Fruit fly (Drosophila melanogaster) whole organism, embryonic: ENCODE results near the gene CG15914.
A peak's percentile ranks its signal among the peaks of the same experiment; 100 is the strongest.

Source experiments
- Atf-2 ChIP-seq: fragments of 200-800 bp; sonication (Bioruptor generic); optimal IDR thresholded peaks from 2 replicates; lab custom pipeline; 2016; ENCODE audit warnings: missing biosample characterization, missing genetic modification characterization
- Bgb ChIP-seq: fragments of 200-800 bp; sonication (Bioruptor generic); IDR thresholded peaks from 2 replicates; pipeline ENCODE4 v1.3.6; 2022; ENCODE audit warnings: missing biosample characterization, missing genetic modification characterization; ENCODE audit not compliant: partially characterized antibody
- Bteb2 ChIP-seq: fragments of 200-800 bp; sonication (Bioruptor generic); optimal IDR thresholded peaks from 2 replicates; lab custom pipeline; 2016; ENCODE audit warnings: missing biosample characterization, missing genetic modification characterization
- CG10209 ChIP-seq: fragments of 200-800 bp; sonication (Bioruptor generic); optimal IDR thresholded peaks from 3 replicates; lab custom pipeline; 2017; ENCODE audit warnings: missing biosample characterization, mild to moderate bottlenecking, missing genetic modification characterization, missing genetic modification reagents
- CG10979 ChIP-seq: fragments of 200-800 bp; sonication (Bioruptor generic); optimal IDR thresholded peaks from 2 replicates; lab custom pipeline; 2018; ENCODE audit warnings: missing biosample characterization, mild to moderate bottlenecking, missing genetic modification characterization, moderate library complexity
- CG11456 ChIP-seq: fragments of 200-800 bp; sonication (Bioruptor generic); IDR thresholded peaks from 3 replicates; pipeline ENCODE4 v1.3.6; 2022; ENCODE audit warnings: missing biosample characterization, missing genetic modification characterization
- CG12219 ChIP-seq: fragments of 200-800 bp; sonication (Bioruptor generic); optimal IDR thresholded peaks from 3 replicates; lab custom pipeline; 2018; ENCODE audit warnings: missing biosample characterization, mild to moderate bottlenecking, missing genetic modification characterization
- CG12659 ChIP-seq: fragments of 200-800 bp; sonication (Bioruptor generic); optimal IDR thresholded peaks from 3 replicates; lab custom pipeline; 2017; ENCODE audit warnings: mild to moderate bottlenecking, missing biosample characterization, missing genetic modification reagents, missing genetic modification characterization
- CG12942 ChIP-seq: fragments of 200-800 bp; sonication (Bioruptor generic); optimal IDR thresholded peaks from 3 replicates; lab custom pipeline; 2016; ENCODE audit warnings: missing biosample characterization, missing genetic modification characterization
- CG14710 ChIP-seq: fragments of 200-800 bp; sonication (Bioruptor generic); optimal IDR thresholded peaks from 3 replicates; lab custom pipeline; 2019; ENCODE audit warnings: missing biosample characterization, mild to moderate bottlenecking, missing genetic modification characterization, moderate library complexity
- CG16815 ChIP-seq: fragments of 200-800 bp; sonication (Bioruptor generic); optimal IDR thresholded peaks from 3 replicates; lab custom pipeline; 2017; ENCODE audit warnings: missing biosample characterization, mild to moderate bottlenecking, missing genetic modification characterization
- CG16863 ChIP-seq: fragments of 200-800 bp; sonication (Bioruptor generic); optimal IDR thresholded peaks from 3 replicates; lab custom pipeline; 2016; ENCODE audit warnings: missing biosample characterization, missing genetic modification characterization
- CG17328 ChIP-seq: fragments of 200-800 bp; sonication (Bioruptor generic); IDR thresholded peaks from 2 replicates; pipeline ENCODE4 v1.3.6; 2022; ENCODE audit warnings: missing biosample characterization, missing genetic modification characterization
- CG17361 ChIP-seq: fragments of 200-800 bp; sonication (Bioruptor generic); IDR thresholded peaks from 3 replicates; pipeline ENCODE4 v1.3.6; 2022; ENCODE audit warnings: missing biosample characterization, missing genetic modification characterization
- CG17802 ChIP-seq: fragments of 200-800 bp; sonication (Bioruptor generic); optimal IDR thresholded peaks from 2 replicates; lab custom pipeline; 2018; ENCODE audit warnings: missing biosample characterization, mild to moderate bottlenecking, missing genetic modification characterization, moderate library complexity
- CG31224 ChIP-seq: fragments of 200-800 bp; sonication (Bioruptor generic); IDR thresholded peaks from 2 replicates; pipeline ENCODE4 v1.3.6; 2022; ENCODE audit warnings: missing biosample characterization, missing genetic modification characterization
- CG34224 ChIP-seq: fragments of 200-800 bp; sonication (Bioruptor generic); IDR thresholded peaks from 3 replicates; pipeline ENCODE4 v1.3.6; 2022; ENCODE audit warnings: missing biosample characterization, missing genetic modification characterization; ENCODE audit not compliant: partially characterized antibody
- CG3995 ChIP-seq: fragments of 200-800 bp; sonication (Bioruptor generic); optimal IDR thresholded peaks from 3 replicates; lab custom pipeline; 2016; ENCODE audit warnings: missing biosample characterization, missing genetic modification characterization
- CG4707 ChIP-seq: fragments of 200-800 bp; sonication (Bioruptor generic); optimal IDR thresholded peaks from 2 replicates; lab custom pipeline; 2018; ENCODE audit warnings: missing biosample characterization, mild to moderate bottlenecking, missing genetic modification characterization, moderate library complexity
- CG6654 ChIP-seq: fragments of 200-800 bp; sonication (Bioruptor generic); optimal IDR thresholded peaks from 2 replicates; lab custom pipeline; 2017; ENCODE audit warnings: missing biosample characterization, mild to moderate bottlenecking, missing genetic modification characterization
- CG7372 ChIP-seq: fragments of 200-800 bp; sonication (Bioruptor generic); IDR thresholded peaks from 2 replicates; pipeline ENCODE4 v1.3.6; 2022; ENCODE audit warnings: missing biosample characterization, missing genetic modification characterization
- CG7839 ChIP-seq: fragments of 200-800 bp; sonication (Bioruptor generic); optimal IDR thresholded peaks from 3 replicates; lab custom pipeline; 2018; ENCODE audit warnings: missing biosample characterization, mild to moderate bottlenecking, missing genetic modification characterization, moderate library complexity
- CG8388 ChIP-seq: fragments of 200-800 bp; sonication (Bioruptor generic); optimal IDR thresholded peaks from 2 replicates; lab custom pipeline; 2019; ENCODE audit warnings: missing biosample characterization, mild to moderate bottlenecking, missing genetic modification characterization, moderate library complexity
- CG9609 ChIP-seq: fragments of 200-800 bp; sonication (Bioruptor generic); optimal IDR thresholded peaks from 3 replicates; lab custom pipeline; 2016; ENCODE audit warnings: missing biosample characterization, missing genetic modification characterization
- CG9727 ChIP-seq: fragments of 200-800 bp; sonication (Bioruptor generic); optimal IDR thresholded peaks from 3 replicates; lab custom pipeline; 2017; ENCODE audit warnings: missing biosample characterization, mild to moderate bottlenecking, missing genetic modification characterization
- D19B ChIP-seq: fragments of 200-800 bp; sonication (Bioruptor generic); optimal IDR thresholded peaks from 2 replicates; lab custom pipeline; 2017; ENCODE audit warnings: missing biosample characterization, mild to moderate bottlenecking, missing genetic modification characterization
- Dad ChIP-seq: fragments of 200-800 bp; sonication (Bioruptor generic); optimal IDR thresholded peaks from 3 replicates; lab custom pipeline; 2016; ENCODE audit warnings: missing biosample characterization, missing genetic modification characterization
- Drgx ChIP-seq: fragments of 200-800 bp; sonication (Bioruptor generic); IDR thresholded peaks from 2 replicates; pipeline ENCODE4 v1.3.6; 2022; ENCODE audit warnings: missing biosample characterization, missing genetic modification characterization
- H2.0 ChIP-seq: fragments of 200-800 bp; sonication (Bioruptor generic); IDR thresholded peaks from 2 replicates; pipeline ENCODE4 v1.3.6; 2022; ENCODE audit warnings: missing biosample characterization, missing genetic modification characterization
- HLHmδ ChIP-seq: fragments of 200-800 bp; sonication (Bioruptor generic); optimal IDR thresholded peaks from 2 replicates; lab custom pipeline; 2018; ENCODE audit warnings: missing biosample characterization, mild to moderate bottlenecking, missing genetic modification characterization, moderate library complexity
- Hsf ChIP-seq: fragments of 200-800 bp; sonication (Bioruptor generic); optimal IDR thresholded peaks from 3 replicates; lab custom pipeline; 2016; ENCODE audit warnings: missing biosample characterization, missing genetic modification characterization
- Med ChIP-seq: fragments of 200-800 bp; sonication (Bioruptor generic); peaks from one replicate; lab custom pipeline; 2016; ENCODE audit warnings: missing biosample characterization, missing genetic modification characterization, mild to moderate bottlenecking, inconsistent platforms, moderate library complexity
- Opbp ChIP-seq: fragments of 200-800 bp; sonication (Bioruptor generic); IDR thresholded peaks from 3 replicates; pipeline ENCODE4 v1.3.6; 2022; ENCODE audit warnings: missing biosample characterization, missing genetic modification characterization; ENCODE audit not compliant: partially characterized antibody
- Ptx1 ChIP-seq: fragments of 200-800 bp; sonication (Bioruptor generic); IDR thresholded peaks from 2 replicates; pipeline ENCODE4 v1.3.6; 2022; ENCODE audit warnings: missing biosample characterization, missing genetic modification characterization
- Sox102F ChIP-seq: fragments of 200-800 bp; sonication (Bioruptor generic); optimal IDR thresholded peaks from 2 replicates; lab custom pipeline; 2018; ENCODE audit warnings: missing biosample characterization, mild to moderate bottlenecking, missing genetic modification characterization, moderate library complexity
- Sry-δ ChIP-seq: fragments of 200-800 bp; sonication (Bioruptor generic); optimal IDR thresholded peaks from 2 replicates; lab custom pipeline; 2016; ENCODE audit warnings: missing biosample characterization, missing genetic modification characterization
- croc ChIP-seq: fragments of 200-800 bp; sonication (Bioruptor generic); conservative IDR thresholded peaks from 3 replicates; pipeline ENCODE4 v1.3.6; 2022; ENCODE audit warnings: missing biosample characterization, missing genetic modification characterization
- ems ChIP-seq: fragments of 200-800 bp; sonication (Bioruptor generic); optimal IDR thresholded peaks from 3 replicates; lab custom pipeline; 2016; ENCODE audit warnings: missing biosample characterization, missing genetic modification characterization
- en ChIP-seq: fragments of 200-800 bp; sonication (Bioruptor generic); optimal IDR thresholded peaks from 2 replicates; lab custom pipeline; 2016; ENCODE audit warnings: missing biosample characterization, missing genetic modification characterization
- gfzf ChIP-seq: fragments of 200-800 bp; sonication (Bioruptor generic); optimal IDR thresholded peaks from 2 replicates; lab custom pipeline; 2016; ENCODE audit warnings: missing biosample characterization, mild to moderate bottlenecking, missing genetic modification characterization, moderate library complexity
- jumu ChIP-seq: fragments of 200-800 bp; sonication (Bioruptor generic); optimal IDR thresholded peaks from 3 replicates; lab custom pipeline; 2016; ENCODE audit warnings: missing biosample characterization, missing genetic modification characterization
- lola ChIP-seq, 3 experiments: fragments of >200 bp in 2 of 3; fragments of 200-800 bp in 1 of 3; sonication (Bioruptor generic) in 1 of 3; optimal IDR thresholded peaks; 2 replicates each; lab custom pipeline; 2017 to 2019; ENCODE audit warnings: missing biosample characterization in 3 of 3, missing genetic modification characterization in 3 of 3, mild to moderate bottlenecking in 1 of 3, moderate library complexity in 1 of 3
- nau ChIP-seq: fragments of 200-800 bp; sonication (Bioruptor generic); optimal IDR thresholded peaks from 3 replicates; lab custom pipeline; 2017; ENCODE audit warnings: missing biosample characterization, mild to moderate bottlenecking, missing genetic modification characterization, missing genetic modification reagents
- nom ChIP-seq: fragments of 200-800 bp; sonication (Bioruptor generic); optimal IDR thresholded peaks from 2 replicates; lab custom pipeline; 2017; ENCODE audit warnings: missing biosample characterization, missing genetic modification characterization, mild to moderate bottlenecking, moderate library complexity, missing genetic modification reagents
- otp ChIP-seq: fragments of 200-800 bp; sonication (Bioruptor generic); IDR thresholded peaks from 3 replicates; pipeline ENCODE4, ENCODE4 v1.3.6; 2022; ENCODE audit warnings: missing biosample characterization, missing genetic modification characterization
- pb ChIP-seq: fragments of 200-800 bp; sonication (Bioruptor generic); optimal IDR thresholded peaks from 3 replicates; lab custom pipeline; 2016; ENCODE audit warnings: missing biosample characterization, missing genetic modification characterization
- schlank ChIP-seq: fragments of 200-800 bp; sonication (Bioruptor generic); optimal IDR thresholded peaks from 2 replicates; lab custom pipeline; 2018; ENCODE audit warnings: missing biosample characterization, mild to moderate bottlenecking, missing genetic modification characterization
- sr ChIP-seq: fragments of 200-800 bp; sonication (Bioruptor generic); IDR thresholded peaks from 3 replicates; pipeline ENCODE4 v1.3.6; 2022; ENCODE audit warnings: missing biosample characterization, missing genetic modification characterization
- trem ChIP-seq: fragments of 200-800 bp; optimal IDR thresholded peaks from 3 replicates; lab custom pipeline; 2019; ENCODE audit warnings: missing biosample characterization, mild to moderate bottlenecking, missing genetic modification characterization, moderate library complexity
- zfh2 ChIP-seq: fragments of 200-800 bp; sonication (Bioruptor generic); optimal IDR thresholded peaks from 2 replicates; lab custom pipeline; 2016; ENCODE audit warnings: missing biosample characterization, missing genetic modification characterization

Gene CG15914

dm6 chrX:15844139-15844538 is 9.1 kb upstream of the CG15914 start, which contains the start of the genes ArgRS and CG8578 (continued):
- TF ChIP-seq Med (GFP tag; lab: Kevin White, UChicago) (peak; percentile 97), CG12219 (GFP tag; lab: Kevin White, UChicago) (no peak), lola (GFP tag; optimal IDR thresholded peaks at IDR 0.05; lab: Kevin White, UChicago) (peak in 1 of 3 experiments; percentile 26), CG10209 (GFP tag; lab: Kevin White, UChicago) (peak; percentile 25), CG9727 (peak; percentile 71), CG17802 (tag; lab: Kevin White, UChicago) (peak; percentile 78), Opbp (GFP tag; lab: Robert Waterston, UW) (peak; percentile 71; the same call in 2 of the 3 replicates), CG31224 (GFP tag; lab: Robert Waterston, UW) (no peak), sr (GFP tag; lab: Robert Waterston, UW) (no peak), Sry-δ (GFP tag; lab: Kevin White, UChicago) (peak; percentile 94), CG14710 (tag; lab: Kevin White, UChicago) (peak; percentile 64), Atf-2 (peak; percentile 6), CG10979 (tag; lab: Kevin White, UChicago) (peak; percentile 21), croc (GFP tag; lab: Robert Waterston, UW) (peak; percentile 40; the same call in 1 of the 3 replicates), HLHmδ (GFP tag; lab: Kevin White, UChicago) (no peak), trem (tag; lab: Kevin White, UChicago) (peak; percentile 40), Hsf (peak; percentile 37), Dad (peak; percentile 80), Bteb2 (GFP tag; lab: Kevin White, UChicago) (peak; percentile 16), ems (GFP tag; lab: Kevin White, UChicago) (no peak), Bgb (peak; percentile 71), nom (GFP tag; lab: Kevin White, UChicago) (no peak), CG4707 (GFP tag; lab: Kevin White, UChicago) (no peak), D19B (GFP tag; lab: Kevin White, UChicago) (peak; percentile 10), CG8388 (GFP tag; lab: Kevin White, UChicago) (no peak), en (GFP tag; lab: Kevin White, UChicago) (peak; percentile 63), nau (GFP tag; lab: Kevin White, UChicago) (no peak), CG12659 (GFP tag; lab: Kevin White, UChicago) (peak; percentile 70), CG17361 (peak; percentile 86), Ptx1 (GFP tag; lab: Robert Waterston, UW) (peak; percentile 86), CG7839 (tag; lab: Kevin White, UChicago) (peak; percentile 67), Sox102F (GFP tag; lab: Kevin White, UChicago) (no peak), zfh2 (GFP tag; lab: Kevin White, UChicago) (peak; percentile 70), CG6654 (GFP tag; lab: Kevin White, UChicago) (no peak), gfzf (GFP tag; lab: Kevin White, UChicago) (peak; percentile 20), CG16815 (no peak), jumu (GFP tag; lab: Kevin White, UChicago) (peak; percentile 90), CG7372 (peak; percentile 77), CG12942 (GFP tag; lab: Kevin White, UChicago) (peak; percentile 29), Drgx (GFP tag; lab: Robert Waterston, UW) (peak; percentile 19; the same call in 1 of the 2 replicates), CG17328 (GFP tag; lab: Robert Waterston, UW) (peak; percentile 27; the same call in 1 of the 2 replicates), CG11456 (GFP tag; lab: Robert Waterston, UW) (no peak), CG9609 (GFP tag; lab: Kevin White, UChicago) (peak; percentile 6), pb (peak; percentile 54), schlank (tag; lab: Kevin White, UChicago) (peak; percentile 26), CG3995 (GFP tag; lab: Kevin White, UChicago) (peak; percentile 94), CG16863 (GFP tag; lab: Kevin White, UChicago) (peak; percentile 35), otp (no peak), CG34224 (no peak; the same call in none of the 3 replicates), H2.0 (GFP tag; lab: Robert Waterston, UW) (no peak)
